Fruit fly (Drosophila melanogaster) S2 (cell line): ENCODE measurements around the gene msd1.

Experiments used
- CG8478 ChIP-seq: fragments of >200 bp; optimal IDR thresholded peaks from 2 replicates; lab custom pipeline; 2018
- CTCF ChIP-seq, 2 experiments: fragments of >200 bp; optimal IDR thresholded peaks; 2 replicates each; lab custom pipeline; 2018

DNA sequence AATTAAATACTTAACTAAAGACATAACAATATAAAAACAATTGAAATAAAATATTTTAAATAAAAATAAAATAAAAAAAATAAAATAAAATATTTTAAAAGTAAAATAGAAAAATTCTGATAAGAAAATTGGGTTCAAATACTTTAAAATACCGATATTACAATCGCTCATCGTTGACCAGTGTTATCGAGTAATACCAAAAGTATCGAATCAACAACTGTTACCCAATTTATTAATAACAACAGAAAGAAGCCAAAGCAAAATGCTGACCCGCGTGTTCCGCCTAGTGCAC is 19.3 kb downstream of the msd1 start, which contains the start of gene CG9166:
- TF ChIP-seq CG8478 (no peak), CTCF (optimal IDR thresholded peaks at IDR 0.05; lab: Kevin White, UChicago) (no peak)
